Fruit fly (Drosophila melanogaster): Measurements from ENCODE around the gene APC7.

APC7 gene

DNA sequence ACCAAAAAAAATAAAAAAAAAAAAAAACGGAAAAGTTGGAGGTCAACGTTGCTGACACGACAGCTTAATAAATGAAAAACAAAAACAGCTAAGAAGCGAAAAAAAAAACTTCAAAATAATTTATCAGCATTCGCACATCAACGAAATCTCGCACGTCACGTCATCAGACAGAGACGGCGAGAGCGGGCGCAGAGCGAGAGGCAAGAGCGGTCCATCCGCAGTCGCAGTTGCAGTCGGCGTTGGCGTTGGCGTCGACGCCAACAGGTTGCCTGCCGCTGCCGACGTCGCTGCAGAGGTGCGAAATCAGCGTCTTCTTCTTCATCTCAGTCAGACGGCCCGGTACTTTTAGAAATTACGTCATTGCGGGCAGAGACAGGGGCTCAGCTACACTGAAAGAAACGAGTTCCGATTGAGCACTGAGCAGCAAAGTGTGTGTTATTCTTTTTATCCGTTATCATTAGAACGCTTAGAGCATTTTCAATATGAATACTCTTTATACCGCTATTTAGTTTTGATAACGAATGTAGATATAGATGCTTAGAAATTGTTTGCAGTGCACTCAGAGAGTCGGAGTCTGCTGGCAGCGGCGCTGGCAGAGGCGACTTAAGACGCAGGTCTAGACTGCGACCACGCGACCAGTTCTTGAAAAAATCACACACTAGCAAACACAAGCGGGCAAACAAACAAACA, 47.3 kb upstream of the APC7 start (continued):
- TF ChIP-seq CG9817 (tag; optimal IDR thresholded peaks at IDR 0.05) (peak; percentile 94), klu (GFP tag; IDR thresholded peaks at IDR 0.05) (peak; percentile 92), crc (GFP tag; optimal IDR thresholded peaks at IDR 0.05) (peak; percentile 90), trem (tag; optimal IDR thresholded peaks at IDR 0.05) (peak; percentile 91), CG8388 (GFP tag; optimal IDR thresholded peaks at IDR 0.05) (peak; percentile 84), rib (GFP tag; IDR thresholded peaks at IDR 0.05) (peak; percentile 96), zf30C (GFP tag; optimal IDR thresholded peaks at IDR 0.05) (peak; percentile 87), Awh (GFP tag; IDR thresholded peaks at IDR 0.05) (peak; percentile 94), CG6683 (GFP tag; optimal IDR thresholded peaks at IDR 0.05) (peak; percentile 92), CG2116 (GFP tag; optimal IDR thresholded peaks at IDR 0.05) (peak; percentile 64), her (GFP tag; optimal IDR thresholded peaks at IDR 0.05) (peak; percentile 97), hb (GFP tag; IDR thresholded peaks at IDR 0.05; ENCODE audit: partially characterized antibody) (no peak), kay (GFP tag; optimal IDR thresholded peaks at IDR 0.05) (no peak), CG16779 (GFP tag; IDR thresholded peaks at IDR 0.05) (peak; percentile 95), Ravus (GFP tag; IDR thresholded peaks at IDR 0.05) (peak; percentile 89), CG1024 (GFP tag; IDR thresholded peaks at IDR 0.05) (peak; percentile 87), Mad (GFP tag; optimal IDR thresholded peaks at IDR 0.05) (peak; percentile 92), Bdp1 (GFP tag; optimal IDR thresholded peaks at IDR 0.05) (peak; percentile 84), CG9215 (GFP tag; IDR thresholded peaks at IDR 0.05) (peak; percentile 93), dmrt11E (tag; optimal IDR thresholded peaks at IDR 0.05) (peak; percentile 88), CG32772 (GFP tag; IDR thresholded peaks at IDR 0.05) (peak; percentile 95), CG32532 (GFP tag; IDR thresholded peaks at IDR 0.05) (peak; percentile 98), Xbp1 (GFP tag; optimal IDR thresholded peaks at IDR 0.05) (peak; percentile 94), CG13624 (GFP tag; optimal IDR thresholded peaks at IDR 0.05) (peak; percentile 98), eyg (GFP tag; optimal IDR thresholded peaks at IDR 0.05) (peak; percentile 85), CG34422 (GFP tag; IDR thresholded peaks at IDR 0.05) (peak; percentile 97), CG12942 (GFP tag; optimal IDR thresholded peaks at IDR 0.05) (peak; percentile 90), vfl (GFP tag; optimal IDR thresholded peaks at IDR 0.05) (peak; percentile 86), CG8765 (GFP tag; IDR thresholded peaks at IDR 0.05) (peak; percentile 95), tx (GFP tag; optimal IDR thresholded peaks at IDR 0.05) (peak; percentile 93), row (GFP tag; IDR thresholded peaks at IDR 0.05) (peak; percentile 95), Meics (GFP tag; optimal IDR thresholded peaks at IDR 0.05) (peak; percentile 96), gce (GFP tag; IDR thresholded peaks at IDR 0.05) (peak; percentile 92), emc (GFP tag; optimal IDR thresholded peaks at IDR 0.05) (peak; percentile 95), gro (GFP tag; optimal IDR thresholded peaks at IDR 0.05) (peak; percentile 97), Elba2 (GFP tag; optimal IDR thresholded peaks at IDR 0.05) (peak; percentile 67), Atf6 (GFP tag; IDR thresholded peaks at IDR 0.05) (peak; percentile 97), CG12219 (GFP tag; optimal IDR thresholded peaks at IDR 0.05) (peak; percentile 96), Kr (GFP tag; optimal IDR thresholded peaks at IDR 0.05) (no peak), sens-2 (GFP tag; IDR thresholded peaks at IDR 0.05) (peak; percentile 93), NC2β (GFP tag; optimal IDR thresholded peaks at IDR 0.05) (peak; percentile 94), Asciz (GFP tag; optimal IDR thresholded peaks at IDR 0.05) (peak; percentile 87), pzg (GFP tag; optimal IDR thresholded peaks at IDR 0.05) (peak; percentile 25), Dip3 (GFP tag; optimal IDR thresholded peaks at IDR 0.05) (peak; percentile 97), Sox102F (GFP tag; optimal IDR thresholded peaks at IDR 0.05) (peak; percentile 90), CG9876 (GFP tag; optimal IDR thresholded peaks at IDR 0.05) (peak; percentile 84), CG6254 (GFP tag; optimal IDR thresholded peaks at IDR 0.05) (peak; percentile 91), oc (tag; optimal IDR thresholded peaks at IDR 0.05) (peak; percentile 90), zen (tag; optimal IDR thresholded peaks at IDR 0.05) (peak; percentile 97), odd (GFP tag; optimal IDR thresholded peaks at IDR 0.05) (peak; percentile 88), Optix (GFP tag; IDR thresholded peaks at IDR 0.05) (peak; percentile 94)

All from whole organism, embryonic.